Fruit fly (Drosophila melanogaster): ENCODE measurements around the gene Obp18a.

Obp18a gene

DNA sequence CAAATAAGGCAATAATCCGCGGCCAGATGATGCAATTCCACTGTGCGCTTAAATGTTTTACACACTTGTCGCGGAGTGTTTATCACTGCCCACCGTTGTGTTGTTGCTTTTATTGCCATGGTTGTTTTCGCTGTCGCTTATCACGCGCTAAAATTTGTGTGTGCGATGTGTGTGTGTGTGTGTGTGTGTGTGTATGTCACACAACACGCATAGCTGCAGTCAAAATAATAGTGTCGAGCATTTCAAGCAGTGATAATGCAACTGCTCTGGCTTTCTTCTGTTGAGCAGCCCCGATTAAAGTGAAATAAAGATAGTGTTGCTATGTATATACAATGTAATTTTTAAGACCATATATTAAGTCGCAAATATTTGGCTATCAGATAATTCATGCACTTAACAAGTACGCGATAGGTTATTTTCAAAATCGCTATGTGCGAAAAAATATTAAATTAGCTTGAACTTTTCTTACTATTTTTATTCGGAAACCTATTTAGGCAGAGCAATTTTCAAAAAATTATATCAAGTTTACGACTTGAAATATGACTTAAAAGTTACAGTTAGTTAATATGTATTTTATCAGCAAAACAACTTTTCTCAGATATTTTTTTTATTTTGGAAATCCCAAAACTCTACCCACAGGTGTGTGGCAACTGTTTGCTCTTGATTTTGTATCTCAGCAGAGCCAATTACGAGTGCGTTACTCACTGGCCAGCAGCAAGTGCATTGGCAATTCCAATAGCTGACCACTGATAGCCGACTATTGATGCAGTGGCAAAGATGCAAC, 30.7 kb upstream of the Obp18a start (continued):
- no peak for TF ChIP-seq YL-1 (GFP tag; optimal IDR thresholded peaks at IDR 0.05)
- 0 out of 2 replicates have a peak, but pooled peaks have one; percentile 18 for TF ChIP-seq lmd (GFP tag; IDR thresholded peaks at IDR 0.05)
- no peak for TF ChIP-seq mld (GFP tag; IDR thresholded peaks at IDR 0.05; ENCODE audit: partially characterized antibody)
- no peak for TF ChIP-seq dan (GFP tag; IDR thresholded peaks at IDR 0.05)
- TF ChIP-seq CG2199 (GFP tag; IDR thresholded peaks at IDR 0.05): no peak
- peak; percentile 81 for TF ChIP-seq CG11696 (GFP tag; IDR thresholded peaks at IDR 0.05)
- no peak for TF ChIP-seq CG8089 (GFP tag; optimal IDR thresholded peaks at IDR 0.05)
- peak; percentile 57; the same call in 1 of the 3 replicates for TF ChIP-seq CG11695 (GFP tag; IDR thresholded peaks at IDR 0.05)
- TF ChIP-seq CG6683 (GFP tag; optimal IDR thresholded peaks at IDR 0.05): no peak
- no peak for TF ChIP-seq MBD-R2 (GFP tag; IDR thresholded peaks at IDR 0.05)
- no peak for TF ChIP-seq CG31388 (GFP tag; optimal IDR thresholded peaks at IDR 0.05)
- TF ChIP-seq slou (GFP tag; optimal IDR thresholded peaks at IDR 0.05): no peak
- TF ChIP-seq CG4328 (GFP tag; optimal IDR thresholded peaks at IDR 0.05): no peak
- TF ChIP-seq hkb (optimal IDR thresholded peaks at IDR 0.05): no peak
- no peak for TF ChIP-seq hkb (GFP tag; IDR thresholded peaks at IDR 0.05)
- TF ChIP-seq Gsc (GFP tag; IDR thresholded peaks at IDR 0.05): no peak
- TF ChIP-seq CG11247 (GFP tag; IDR thresholded peaks at IDR 0.05): no peak
- no peak for TF ChIP-seq da (GFP tag; optimal IDR thresholded peaks at IDR 0.05)
- TF ChIP-seq vnd (GFP tag; IDR thresholded peaks at IDR 0.05; ENCODE audit: partially characterized antibody): no peak
- peak; percentile 52 for TF ChIP-seq CG12769 (tag; optimal IDR thresholded peaks at IDR 0.05)
- no peak for TF ChIP-seq E2f2 (GFP tag; IDR thresholded peaks at IDR 0.05)
- no peak for TF ChIP-seq CG14860 (GFP tag; IDR thresholded peaks at IDR 0.05; ENCODE audit: partially characterized antibody)
- TF ChIP-seq Ada2b (GFP tag; IDR thresholded peaks at IDR 0.05): no peak
- no peak for TF ChIP-seq CG2129 (GFP tag; IDR thresholded peaks at IDR 0.05; ENCODE audit: partially characterized antibody)
- TF ChIP-seq sna (GFP tag; IDR thresholded peaks at IDR 0.05; ENCODE audit: partially characterized antibody): no peak
- TF ChIP-seq CG7271 (tag; optimal IDR thresholded peaks at IDR 0.05): no peak
- peak; percentile 58 for TF ChIP-seq CG10209 (GFP tag; optimal IDR thresholded peaks at IDR 0.05)
- TF ChIP-seq CG5245 (GFP tag; optimal IDR thresholded peaks at IDR 0.05): no peak
- TF ChIP-seq CG15073 (GFP tag; optimal IDR thresholded peaks at IDR 0.05): no peak
- TF ChIP-seq al (GFP tag; IDR thresholded peaks at IDR 0.05): no peak; the same call in 1 of the 2 replicates
- no peak for TF ChIP-seq CG9609 (GFP tag; optimal IDR thresholded peaks at IDR 0.05)
- peak; percentile 37 for TF ChIP-seq CG18619 (GFP tag; optimal IDR thresholded peaks at IDR 0.05)
- TF ChIP-seq CG15696 (tag; optimal IDR thresholded peaks at IDR 0.05): no peak
- no peak for TF ChIP-seq BEAF-32 (GFP tag; optimal IDR thresholded peaks at IDR 0.05)
- TF ChIP-seq fd64A (GFP tag; optimal IDR thresholded peaks at IDR 0.05): no peak
- no peak for TF ChIP-seq CG1602 (GFP tag; optimal IDR thresholded peaks at IDR 0.05)
- TF ChIP-seq knrl (GFP tag; IDR thresholded peaks at IDR 0.05; ENCODE audit: partially characterized antibody): no peak
- peak; percentile 3 for TF ChIP-seq chn (GFP tag; optimal IDR thresholded peaks at IDR 0.05)
- TF ChIP-seq CG14965 (GFP tag; optimal IDR thresholded peaks at IDR 0.05; ENCODE audit: borderline replicate concordance): no peak
- TF ChIP-seq Elba2 (GFP tag; optimal IDR thresholded peaks at IDR 0.05): no peak
- TF ChIP-seq Abd-B (GFP tag; optimal IDR thresholded peaks at IDR 0.05): no peak
- TF ChIP-seq amos (GFP tag; IDR thresholded peaks at IDR 0.05; ENCODE audit: partially characterized antibody): no peak
- TF ChIP-seq CG30403 (GFP tag; optimal IDR thresholded peaks at IDR 0.05): peak; percentile 50
- TF ChIP-seq CG32772 (GFP tag; IDR thresholded peaks at IDR 0.05): no peak
- no peak for TF ChIP-seq Scr (GFP tag; IDR thresholded peaks at IDR 0.05; ENCODE audit: partially characterized antibody)
- no peak; the same call in 1 of the 2 replicates for TF ChIP-seq CG9215 (GFP tag; IDR thresholded peaks at IDR 0.05)
- no peak for TF ChIP-seq chm (GFP tag; IDR thresholded peaks at IDR 0.05)
- no peak for TF ChIP-seq CG34422 (GFP tag; IDR thresholded peaks at IDR 0.05)
- TF ChIP-seq Opbp (GFP tag; IDR thresholded peaks at IDR 0.05; ENCODE audit: partially characterized antibody): no peak
